Worm (Caenorhabditis elegans): ENCODE data around the gene C05E4.15.

C05E4.15 gene

DNA sequence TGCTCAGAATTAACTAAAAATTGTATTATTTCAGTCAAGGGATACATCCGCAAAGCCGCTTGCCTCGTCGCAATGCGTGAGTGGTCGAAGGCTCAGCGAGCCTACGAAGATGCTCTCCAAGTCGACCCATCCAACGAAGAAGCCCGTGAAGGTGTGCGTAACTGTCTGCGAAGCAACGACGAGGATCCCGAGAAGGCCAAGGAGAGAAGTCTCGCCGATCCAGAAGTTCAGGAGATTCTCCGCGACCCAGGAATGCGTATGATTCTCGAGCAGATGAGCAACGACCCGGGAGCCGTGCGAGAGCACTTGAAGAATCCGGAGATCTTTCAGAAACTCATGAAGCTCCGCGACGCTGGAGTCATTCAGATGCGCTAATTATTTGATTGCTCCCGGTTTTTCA lies 13.2 kb upstream of the C05E4.15 start:
- TF ChIP-seq dao-5 (tag; optimal IDR thresholded peaks at IDR 0.05), result no peak

ce11 chrV:773256-773655 lies 12.1 kb upstream of the C05E4.15 start, which contains the start of gene sti-1:
Gene sti-1 (plus strand): TSS chrV:773518.
- TF ChIP-seq dao-5 (tag; optimal IDR thresholded peaks at IDR 0.05) (no peak), W03F9.2 (tag; optimal IDR thresholded peaks at IDR 0.05) (peak; percentile 79)

- TF ChIP-seq him-1 (tag; optimal IDR thresholded peaks at IDR 0.05) (no peak), W03F9.2 (tag; optimal IDR thresholded peaks at IDR 0.05) (no peak), dao-5 (tag; optimal IDR thresholded peaks at IDR 0.05) (no peak)
Observed at ce11 chrV:772210-772609, 11.1 kb upstream of the C05E4.15 start.

DNA sequence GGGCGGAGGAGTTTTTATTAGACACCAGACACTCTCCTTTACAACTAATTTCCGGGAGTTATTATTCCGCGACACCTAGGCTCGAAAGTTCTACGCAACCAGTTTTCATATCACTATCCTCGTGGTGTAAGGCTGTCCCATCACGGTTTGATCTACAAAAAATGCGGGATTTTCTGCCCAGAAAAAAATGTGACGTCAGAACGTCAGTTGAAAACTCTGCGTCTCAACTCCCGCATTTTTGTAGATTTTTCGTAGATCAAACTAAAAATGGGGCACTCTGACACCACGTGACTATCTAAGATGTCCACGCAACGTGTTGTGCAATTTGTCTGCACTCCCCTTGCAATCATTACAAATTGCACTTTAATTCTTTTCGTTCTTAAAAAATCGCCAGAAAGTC lies 3.6 kb upstream of the C05E4.15 start, which contains the start of gene str-238:
TSS of gene str-238 (plus strand) at position 301 of the 400 bp plus-strand sequence.
- no peak for TF ChIP-seq him-1 (tag; optimal IDR thresholded peaks at IDR 0.05)
- no peak for TF ChIP-seq W03F9.2 (tag; optimal IDR thresholded peaks at IDR 0.05)
- TF ChIP-seq dao-5 (tag; optimal IDR thresholded peaks at IDR 0.05), result no peak

- no peak for TF ChIP-seq him-1 (tag; optimal IDR thresholded peaks at IDR 0.05)
Observed at ce11 chrV:762340-762739, 1.2 kb upstream of the C05E4.15 start, which contains the start of gene srp-2. Gene srp-2 (plus strand): TSS chrV:762640.

ce11 chrV:761882-762281 lies 747 bp upstream of the C05E4.15 start, which contains the start of gene C05E4.12:
Gene C05E4.12 (minus strand): TSS chrV:761982.
- TF ChIP-seq dao-5 (tag; optimal IDR thresholded peaks at IDR 0.05) (no peak), him-1 (tag; optimal IDR thresholded peaks at IDR 0.05) (no peak), W03F9.2 (tag; optimal IDR thresholded peaks at IDR 0.05) (no peak)

ce11 chrV:756169-756568 lies 5.0 kb downstream of the C05E4.15 start, which contains the start of gene str-20:
Gene str-20 (plus strand): TSS chrV:756469.
- TF ChIP-seq W03F9.2 (tag; optimal IDR thresholded peaks at IDR 0.05) (no peak), dao-5 (tag; optimal IDR thresholded peaks at IDR 0.05) (no peak), him-1 (tag; optimal IDR thresholded peaks at IDR 0.05) (no peak)

DNA sequence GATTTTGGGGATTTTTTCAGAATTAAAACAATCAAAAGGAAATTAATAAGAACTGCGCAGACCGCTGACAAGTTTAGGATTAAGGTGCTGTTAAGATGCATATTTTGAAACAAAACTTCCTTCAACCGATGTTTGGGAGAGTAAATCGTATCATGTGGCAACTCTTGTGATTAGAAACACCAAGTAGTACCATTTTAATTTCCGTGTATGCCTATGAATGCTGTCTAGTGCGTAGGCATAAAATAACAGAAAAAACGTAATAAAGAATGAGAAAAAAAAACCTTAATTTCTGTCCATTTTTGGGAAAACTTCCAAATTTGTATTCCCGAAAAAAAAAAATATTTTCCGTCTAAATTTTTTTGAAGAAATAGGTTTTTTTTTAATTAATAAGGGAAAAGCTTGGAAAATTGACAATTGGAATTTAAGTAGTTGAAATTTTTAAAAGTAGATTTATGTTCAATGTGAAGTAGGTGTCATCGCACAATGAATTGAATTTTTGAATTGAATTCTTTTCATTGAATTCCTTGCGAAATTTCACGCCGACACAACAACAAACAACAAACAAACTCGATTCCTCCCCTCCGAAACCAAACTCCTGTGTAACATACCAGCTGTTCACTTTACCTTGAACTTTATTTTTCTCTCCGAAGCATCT lies 8.3 kb downstream of the C05E4.15 start, which contains the start of the genes str-262 and srp-1:
TSS of gene str-262 (minus strand) at position 101 of the 655 bp plus-strand sequence.
TSS of gene srp-1 (plus strand) at position 605 of the 655 bp plus-strand sequence.
- TF ChIP-seq him-1 (tag; optimal IDR thresholded peaks at IDR 0.05) (no peak), dao-5 (tag; optimal IDR thresholded peaks at IDR 0.05) (no peak), W03F9.2 (tag; optimal IDR thresholded peaks at IDR 0.05) (no peak)

ce11 chrV:748044-748443 lies 13.1 kb downstream of the C05E4.15 start, which contains the start of gene sri-4:
Gene sri-4 (plus strand): TSS chrV:748344.
- no peak for TF ChIP-seq dao-5 (tag; optimal IDR thresholded peaks at IDR 0.05)
- no peak for TF ChIP-seq him-1 (tag; optimal IDR thresholded peaks at IDR 0.05)
- no peak for TF ChIP-seq W03F9.2 (tag; optimal IDR thresholded peaks at IDR 0.05)

DNA sequence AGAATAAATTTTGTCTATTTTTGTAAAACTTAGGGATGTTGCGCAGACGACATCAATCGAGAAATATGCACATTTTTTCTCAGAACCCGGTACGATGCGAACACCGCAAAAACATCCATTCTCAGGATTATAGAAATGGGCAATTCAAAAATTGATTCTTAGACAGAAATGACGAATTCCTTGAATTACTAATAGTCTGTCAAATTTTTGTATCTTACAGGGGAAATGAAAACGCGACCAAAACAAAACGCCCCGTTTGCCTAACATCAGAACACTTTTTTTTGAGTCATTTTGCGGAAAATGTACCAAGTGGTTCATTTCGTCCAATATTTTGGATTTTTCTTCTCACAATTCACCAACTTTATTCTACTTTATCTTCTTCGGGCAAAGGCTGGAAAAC lies 17.8 kb downstream of the C05E4.15 start, which contains the start of gene str-134:
TSS of gene str-134 (plus strand) at position 301 of the 400 bp plus-strand sequence.
- TF ChIP-seq W03F9.2 (tag; optimal IDR thresholded peaks at IDR 0.05) (no peak), dao-5 (tag; optimal IDR thresholded peaks at IDR 0.05) (no peak), him-1 (tag; optimal IDR thresholded peaks at IDR 0.05) (no peak)

DNA sequence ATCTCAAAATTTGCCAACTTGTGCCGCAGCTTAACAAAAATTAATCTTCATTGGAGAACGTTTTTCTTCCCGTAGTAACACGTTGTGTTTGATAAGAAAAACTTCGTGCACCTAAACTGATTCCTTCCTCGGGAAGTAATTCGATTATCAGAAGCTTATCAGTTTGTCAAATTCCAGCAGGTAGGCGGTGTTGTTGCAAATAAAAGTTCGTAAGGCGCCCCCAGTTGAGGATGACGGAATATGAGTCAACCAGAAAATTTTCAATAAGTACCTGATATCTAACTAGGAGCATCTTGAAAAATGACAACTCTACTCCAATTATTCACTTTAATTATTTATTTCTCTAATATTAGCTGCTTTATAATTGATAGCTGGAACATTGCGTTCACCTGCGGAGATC lies 19.3 kb downstream of the C05E4.15 start, which contains the start of gene C05E4.7:
TSS of gene C05E4.7 (plus strand) at position 301 of the 400 bp plus-strand sequence.
- TF ChIP-seq W03F9.2 (tag; optimal IDR thresholded peaks at IDR 0.05) (no peak), him-1 (tag; optimal IDR thresholded peaks at IDR 0.05) (no peak), dao-5 (tag; optimal IDR thresholded peaks at IDR 0.05) (no peak)

- TF ChIP-seq him-1 (tag; optimal IDR thresholded peaks at IDR 0.05), result no peak
- no peak for TF ChIP-seq dao-5 (tag; optimal IDR thresholded peaks at IDR 0.05)
- TF ChIP-seq W03F9.2 (tag; optimal IDR thresholded peaks at IDR 0.05), result no peak
Observed at ce11 chrV:738770-739169, 22.4 kb downstream of the C05E4.15 start, which contains the start of gene srj-24. Gene srj-24 (minus strand): TSS chrV:738870.

ce11 chrV:736171-736570 lies 25.0 kb downstream of the C05E4.15 start, which contains the start of gene srj-25:
Gene srj-25 (minus strand): TSS chrV:736271.
- TF ChIP-seq dao-5 (tag; optimal IDR thresholded peaks at IDR 0.05) (no peak), him-1 (tag; optimal IDR thresholded peaks at IDR 0.05) (no peak), W03F9.2 (tag; optimal IDR thresholded peaks at IDR 0.05) (no peak)

ce11 chrV:731330-731729 lies 29.8 kb downstream of the C05E4.15 start:
- TF ChIP-seq W03F9.2 (tag; optimal IDR thresholded peaks at IDR 0.05), result peak; percentile 41
- TF ChIP-seq him-1 (tag; optimal IDR thresholded peaks at IDR 0.05), result no peak
- TF ChIP-seq dao-5 (tag; optimal IDR thresholded peaks at IDR 0.05), result no peak

Data from whole organism, L4/young adult.